Fruit fly (Drosophila melanogaster): Measurements from ENCODE around the gene CG2901.

Gene CG2901

dm6 chrX:3866844-3867457 is 39.0 kb downstream of the CG2901 start:
- no peak for TF ChIP-seq CG17801 (GFP tag; optimal IDR thresholded peaks at IDR 0.05; ENCODE audit: partially characterized antibody)

- no peak for TF ChIP-seq CG17801 (GFP tag; optimal IDR thresholded peaks at IDR 0.05; ENCODE audit: partially characterized antibody)
These were observed 39.8 kb downstream of the CG2901 start for dm6 chrX:3867782-3868181.

dm6 chrX:3868456-3869023 is 40.5 kb downstream of the CG2901 start, which contains the start of gene CG2930:
Gene CG2930, plus strand, starts transcription at chrX:3868973.
- peak; percentile 98 for TF ChIP-seq CG17801 (GFP tag; optimal IDR thresholded peaks at IDR 0.05; ENCODE audit: partially characterized antibody)

dm6 chrX:3869092-3869491 is 41.1 kb downstream of the CG2901 start:
- TF ChIP-seq CG17801 (GFP tag; optimal IDR thresholded peaks at IDR 0.05; ENCODE audit: partially characterized antibody): no peak

dm6 chrX:3870577-3870976 is 42.6 kb downstream of the CG2901 start:
- no peak for TF ChIP-seq CG17801 (GFP tag; optimal IDR thresholded peaks at IDR 0.05; ENCODE audit: partially characterized antibody)

- TF ChIP-seq CG17801 (GFP tag; optimal IDR thresholded peaks at IDR 0.05; ENCODE audit: partially characterized antibody): no peak
These were observed 44.0 kb downstream of the CG2901 start, which contains the start of gene yin for dm6 chrX:3871889-3872409. Gene yin, minus strand, starts transcription at chrX:3871939.

- TF ChIP-seq CG17801 (GFP tag; optimal IDR thresholded peaks at IDR 0.05; ENCODE audit: partially characterized antibody): no peak
These were observed 46.5 kb downstream of the CG2901 start for dm6 chrX:3874452-3874851.

dm6 chrX:3874949-3875348 is 47.0 kb downstream of the CG2901 start:
- TF ChIP-seq CG17801 (GFP tag; optimal IDR thresholded peaks at IDR 0.05; ENCODE audit: partially characterized antibody): no peak

dm6 chrX:3880645-3881316 is 52.8 kb downstream of the CG2901 start, which contains the start of gene VhaAC39-1:
Gene VhaAC39-1, plus strand, starts transcription at chrX:3880748.
- TF ChIP-seq CG17801 (GFP tag; optimal IDR thresholded peaks at IDR 0.05; ENCODE audit: partially characterized antibody): peak; percentile 34
